Fruit fly (Drosophila melanogaster): ENCODE results near the gene CG42558.

Gene CG42558

dm6 chr3R:29982027-29982426 is 48.9 kb downstream of the CG42558 start:
- TF ChIP-seq toe (GFP tag; optimal IDR thresholded peaks at IDR 0.05) (no peak), Mnt (GFP tag; optimal IDR thresholded peaks at IDR 0.05) (no peak), CG5204 (GFP tag; optimal IDR thresholded peaks at IDR 0.05) (no peak)

DNA sequence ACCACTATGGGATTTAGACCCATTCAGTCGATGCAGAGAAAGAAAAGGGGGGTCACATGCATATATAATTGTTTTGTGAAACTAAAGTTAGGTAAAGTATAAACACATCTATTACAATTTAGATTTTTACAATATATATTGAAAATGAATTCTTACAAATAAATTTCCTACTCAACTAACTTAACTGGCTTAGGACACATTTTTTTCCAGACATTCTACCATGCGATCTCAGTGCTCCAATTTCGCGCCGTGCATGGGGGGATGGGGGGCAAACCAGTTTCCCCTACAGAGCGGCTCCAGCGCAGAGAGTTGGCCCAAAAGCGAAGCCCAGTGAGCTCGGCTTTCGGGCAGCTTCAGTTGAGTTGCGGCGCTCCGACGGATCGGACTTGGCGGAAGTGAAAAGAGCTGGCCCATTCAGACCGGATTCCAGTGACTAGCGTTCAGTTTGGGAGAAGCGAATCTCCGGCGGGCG is 50.0 kb downstream of the CG42558 start, which contains the start of gene CG7896:
Gene CG7896, plus strand, starts transcription at position 354 of the 472 bp plus-strand sequence.
- TF ChIP-seq CG11617 (GFP tag; optimal IDR thresholded peaks at IDR 0.05) = no peak

- TF ChIP-seq Clk (GFP tag; optimal IDR thresholded peaks at IDR 0.05) = no peak
- TF ChIP-seq CG12768 (GFP tag; optimal IDR thresholded peaks at IDR 0.05) = no peak
- no peak for TF ChIP-seq bab1 (GFP tag; optimal IDR thresholded peaks at IDR 0.05)
- no peak for TF ChIP-seq cic (GFP tag; optimal IDR thresholded peaks at IDR 0.05)
- no peak for TF ChIP-seq CG1620 (GFP tag; optimal IDR thresholded peaks at IDR 0.05)
- TF ChIP-seq toe (GFP tag; optimal IDR thresholded peaks at IDR 0.05) = no peak
- no peak for TF ChIP-seq pad (GFP tag; optimal IDR thresholded peaks at IDR 0.05)
- no peak for TF ChIP-seq CG7045 (GFP tag; optimal IDR thresholded peaks at IDR 0.05)
- no peak for TF ChIP-seq CG11617 (GFP tag; optimal IDR thresholded peaks at IDR 0.05)
- TF ChIP-seq Hr96 (GFP tag; optimal IDR thresholded peaks at IDR 0.05) = no peak
- no peak for TF ChIP-seq Crg-1 (GFP tag; optimal IDR thresholded peaks at IDR 0.05)
- no peak for TF ChIP-seq cnc (optimal IDR thresholded peaks at IDR 0.05)
- TF ChIP-seq Mnt (GFP tag; optimal IDR thresholded peaks at IDR 0.05) = no peak
- TF ChIP-seq CG5204 (GFP tag; optimal IDR thresholded peaks at IDR 0.05) = no peak
- no peak for TF ChIP-seq CG7101 (tag; optimal IDR thresholded peaks at IDR 0.05)
- TF ChIP-seq CG33017 (tag; optimal IDR thresholded peaks at IDR 0.05) = no peak
- no peak for TF ChIP-seq kay (GFP tag; ENCODE audit: borderline replicate concordance)
- no peak for TF ChIP-seq CG14711 (tag; optimal IDR thresholded peaks at IDR 0.05)
These were observed 50.8 kb downstream of the CG42558 start for dm6 chr3R:29983886-29984285.

Data from whole organism, adult.